Worm (Caenorhabditis elegans) whole organism, L4 larva: Measurements from ENCODE around the gene F20G2.2.

Source experiments
- F37D6.2 ChIP-seq: sonication (generic microtip); optimal IDR thresholded peaks from 2 replicates; lab custom pipeline; 2016; ENCODE audit warnings: mild to moderate bottlenecking, missing genetic modification characterization, missing compliant biosample characterization
- T20F7.1 ChIP-seq: fragments of 200-800 bp; sonication (Bioruptor generic); optimal IDR thresholded peaks from 2 replicates; lab custom pipeline; 2018; ENCODE audit warnings: mild to moderate bottlenecking, missing genetic modification characterization, missing compliant biosample characterization
- T26A8.4 ChIP-seq: fragments of 200-800 bp; sonication (Bioruptor generic); IDR thresholded peaks from 2 replicates; pipeline ENCODE4 v1.3.6; 2022; ENCODE audit warnings: missing genetic modification characterization, missing compliant biosample characterization
- Y5F2A.4 ChIP-seq: fragments of 200-800 bp; sonication (Bioruptor generic); optimal IDR thresholded peaks from 2 replicates; lab custom pipeline; 2018; ENCODE audit warnings: mild to moderate bottlenecking, missing genetic modification characterization, missing compliant biosample characterization
- Y75B8A.6 ChIP-seq: fragments of 200-800 bp; sonication (Bioruptor generic); IDR thresholded peaks from 2 replicates; pipeline ENCODE4 v1.3.6; 2022; ENCODE audit warnings: missing genetic modification reagents, missing genetic modification characterization, missing compliant biosample characterization
- ZK546.5 ChIP-seq, 2 experiments: sonication (generic microtip); optimal IDR thresholded peaks; 2 replicates each; lab custom pipeline; 2017; ENCODE audit warnings: missing biosample characterization in 2 of 2, missing genetic modification characterization in 2 of 2
- aha-1 ChIP-seq: fragments of 150-350 bp; peaks from one replicate; lab custom pipeline; 2014; ENCODE audit warnings: missing biosample characterization, missing genetic modification characterization
- ceh-20 ChIP-seq: fragments of 200-800 bp; sonication (Bioruptor generic); IDR thresholded peaks from 2 replicates; pipeline ENCODE4 v1.3.6; 2022; ENCODE audit warnings: missing genetic modification reagents, missing genetic modification characterization, missing compliant biosample characterization
- ceh-62 ChIP-seq: sonication (generic microtip); optimal IDR thresholded peaks from 2 replicates; lab custom pipeline; 2017; ENCODE audit warnings: missing biosample characterization, missing genetic modification characterization
- cey-2 ChIP-seq: sonication (generic microtip); optimal IDR thresholded peaks from 3 replicates; lab custom pipeline; 2017; ENCODE audit warnings: missing genetic modification characterization, mild to moderate bottlenecking, missing compliant biosample characterization, antibody characterized with exemption, borderline replicate concordance; ENCODE audit not compliant: insufficient read depth
- daf-8 ChIP-seq: fragments of 200-800 bp; sonication (Bioruptor generic); IDR thresholded peaks from 2 replicates; pipeline ENCODE4 v1.3.6; 2022; ENCODE audit warnings: missing genetic modification characterization, missing compliant biosample characterization
- dmd-6 ChIP-seq: fragments of 200-800 bp; sonication (Bioruptor generic); IDR thresholded peaks from 2 replicates; pipeline ENCODE4 v1.3.6; 2022; ENCODE audit warnings: missing genetic modification reagents, missing genetic modification characterization, missing compliant biosample characterization
- dmd-9 ChIP-seq: fragments of 200-800 bp; sonication (Bioruptor generic); IDR thresholded peaks from 2 replicates; pipeline ENCODE4 v1.3.6; 2022; ENCODE audit warnings: missing genetic modification reagents, missing genetic modification characterization, missing compliant biosample characterization
- dpl-1 ChIP-seq: fragments of 150-350 bp; optimal IDR thresholded peaks from 2 replicates; lab custom pipeline; 2014; ENCODE audit warnings: missing biosample characterization, missing genetic modification reagents, missing genetic modification characterization
- dve-1 ChIP-seq: sonication (generic microtip); optimal IDR thresholded peaks from 2 replicates; lab custom pipeline; 2017; ENCODE audit warnings: antibody characterized with exemption, mild to moderate bottlenecking, missing genetic modification characterization, missing compliant biosample characterization; ENCODE audit not compliant: insufficient read depth
- egl-27 ChIP-seq: sonication (generic microtip); optimal IDR thresholded peaks from 3 replicates; lab custom pipeline; 2017; ENCODE audit warnings: missing biosample characterization, missing genetic modification reagents, missing genetic modification characterization
- fkh-10 ChIP-seq: fragments of 150-350 bp; optimal IDR thresholded peaks from 2 replicates; lab custom pipeline; 2014; ENCODE audit warnings: missing biosample characterization, missing genetic modification reagents, missing genetic modification characterization
- fos-1 ChIP-seq: fragments of 150-350 bp; optimal IDR thresholded peaks from 2 replicates; lab custom pipeline; 2014; ENCODE audit warnings: missing biosample characterization, missing genetic modification characterization
- gei-8 ChIP-seq: fragments of 200-800 bp; sonication (Bioruptor generic); optimal IDR thresholded peaks from 2 replicates; lab custom pipeline; 2018; ENCODE audit warnings: mild to moderate bottlenecking, missing genetic modification characterization, missing compliant biosample characterization
- hlh-30 ChIP-seq: sonication (generic microtip); optimal IDR thresholded peaks from 2 replicates; lab custom pipeline; 2017; ENCODE audit warnings: antibody characterized with exemption, mild to moderate bottlenecking, missing genetic modification characterization, missing compliant biosample characterization; ENCODE audit not compliant: insufficient read depth
- hmg-1.1 ChIP-seq: fragments of 200-800 bp; sonication (Bioruptor generic); IDR thresholded peaks from 2 replicates; pipeline ENCODE4 v1.3.6; 2022; ENCODE audit warnings: missing genetic modification reagents, missing genetic modification characterization, missing compliant biosample characterization
- lin-38 ChIP-seq: fragments of 200-800 bp; sonication (Bioruptor generic); IDR thresholded peaks from 2 replicates; pipeline ENCODE4 v1.3.6; 2022; ENCODE audit warnings: missing genetic modification reagents, missing genetic modification characterization, missing compliant biosample characterization
- lsy-2 ChIP-seq, 2 experiments: fragments of 150-350 bp in 1 of 2; sonication (generic microtip) in 1 of 2; optimal IDR thresholded peaks; 2 replicates each; lab custom pipeline; 2014 to 2017; ENCODE audit warnings: missing biosample characterization in 2 of 2, missing genetic modification characterization in 2 of 2
- mdl-1 ChIP-seq, 2 experiments: fragments of 150-350 bp in 1 of 2; sonication (generic microtip) in 1 of 2; optimal IDR thresholded peaks; 2 replicates each; lab custom pipeline; 2014 to 2017; ENCODE audit warnings: missing biosample characterization in 2 of 2, missing genetic modification characterization in 2 of 2
- mdt-29 ChIP-seq: fragments of 200-800 bp; sonication (Bioruptor generic); IDR thresholded peaks from 2 replicates; pipeline ENCODE4 v1.3.6; 2022; ENCODE audit warnings: missing genetic modification reagents, missing genetic modification characterization, missing compliant biosample characterization
- mep-1 ChIP-seq: fragments of 150-350 bp; sonication (generic microtip); optimal IDR thresholded peaks from 3 replicates; lab custom pipeline; 2014; ENCODE audit warnings: missing biosample characterization, missing genetic modification characterization
- mes-2 ChIP-seq: sonication (generic microtip); optimal IDR thresholded peaks from 2 replicates; lab custom pipeline; 2016; ENCODE audit warnings: missing genotype, mild to moderate bottlenecking, missing genetic modification characterization, missing compliant biosample characterization; ENCODE audit not compliant: poor library complexity, severe bottlenecking
- mxl-2 ChIP-seq: fragments of 200-800 bp; sonication (Bioruptor generic); conservative IDR thresholded peaks from 2 replicates; pipeline ENCODE4 v1.3.6; 2022; ENCODE audit warnings: missing genetic modification reagents, missing genetic modification characterization, missing compliant biosample characterization
- nhr-10 ChIP-seq: fragments of 150-350 bp; optimal IDR thresholded peaks from 2 replicates; lab custom pipeline; 2014; ENCODE audit warnings: missing biosample characterization, missing genetic modification characterization
- nhr-11 ChIP-seq: fragments of 150-350 bp; optimal IDR thresholded peaks from 2 replicates; lab custom pipeline; 2014; ENCODE audit warnings: missing biosample characterization, missing genetic modification characterization
- nhr-6 ChIP-seq: fragments of 150-350 bp; optimal IDR thresholded peaks from 2 replicates; lab custom pipeline; 2014; ENCODE audit warnings: missing biosample characterization, missing genetic modification characterization
- rbr-2 ChIP-seq: sonication (generic microtip); optimal IDR thresholded peaks from 2 replicates; lab custom pipeline; 2016; ENCODE audit warnings: missing genotype, missing genetic modification characterization, missing compliant biosample characterization
- snpc-1.2 ChIP-seq: fragments of 200-800 bp; sonication (Bioruptor generic); IDR thresholded peaks from 2 replicates; pipeline ENCODE4 v1.3.6; 2022; ENCODE audit warnings: missing genetic modification reagents, missing genetic modification characterization, missing compliant biosample characterization
- zip-11 ChIP-seq: fragments of 200-800 bp; sonication (Bioruptor generic); IDR thresholded peaks from 2 replicates; pipeline ENCODE4 v1.3.6; 2022; ENCODE audit warnings: missing genetic modification characterization, missing compliant biosample characterization

The F20G2.2 gene

DNA sequence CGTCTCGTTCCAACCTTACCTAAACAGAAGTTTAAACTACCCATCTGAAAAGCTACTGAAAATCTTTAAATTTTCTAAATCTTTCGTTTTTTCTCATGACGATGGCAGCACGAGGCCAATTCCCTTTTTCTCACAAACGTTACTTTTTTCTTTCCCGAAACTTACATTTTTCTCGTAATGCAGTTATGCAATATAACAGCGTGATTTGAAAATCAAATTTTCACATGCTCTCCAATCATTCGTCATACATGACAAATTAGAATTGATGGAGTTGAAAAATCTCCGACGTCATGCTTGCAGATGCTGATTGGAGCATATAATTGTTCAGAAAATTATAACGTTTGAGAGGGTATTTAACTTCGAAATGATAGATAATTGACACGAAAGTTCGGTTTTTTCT lies 7.5 kb upstream of the F20G2.2 start:
- TF ChIP-seq F37D6.2 (tag; lab: Kevin White, UChicago), result no peak
- no peak for TF ChIP-seq ceh-62 (tag; lab: Kevin White, UChicago)
- TF ChIP-seq nhr-11 (tag; lab: Kevin White, UChicago), result peak; percentile 56

DNA sequence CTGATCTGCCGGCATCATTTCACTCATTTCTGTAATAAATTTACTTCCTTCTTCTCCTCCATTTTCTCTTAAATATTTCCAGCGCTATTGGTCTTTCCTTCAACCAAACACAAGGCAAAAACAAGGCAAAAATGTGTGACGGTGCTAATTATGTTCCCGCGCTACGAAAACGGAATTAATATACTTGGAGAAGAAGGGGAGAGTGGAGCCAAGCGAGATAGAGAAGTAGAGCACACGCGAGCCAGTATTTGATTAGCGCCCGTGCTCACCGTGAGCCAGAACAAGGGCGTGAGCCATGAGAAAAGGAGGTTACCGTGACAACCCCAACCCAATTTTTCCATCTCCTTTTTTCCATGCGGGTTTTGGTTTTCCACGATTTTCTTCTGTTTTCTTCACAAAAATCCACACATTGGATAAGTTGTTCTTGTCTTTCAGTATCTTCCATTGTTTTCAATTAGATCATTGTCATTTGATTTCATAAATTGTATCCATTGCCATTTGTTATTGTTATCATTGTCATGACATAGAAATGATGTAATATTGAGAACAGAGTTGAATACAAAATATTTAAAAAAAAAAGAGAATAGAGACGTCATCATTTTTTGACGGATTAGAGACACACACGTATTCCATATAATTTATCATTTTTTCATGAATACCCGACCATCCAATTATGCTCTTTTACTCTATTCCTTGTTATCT lies 6.4 kb upstream of the F20G2.2 start, which contains the start of gene F20G2.6:
TSS of gene F20G2.6 (plus strand) at position 652 of the 702 bp plus-strand sequence.
- TF ChIP-seq daf-8 (GFP tag; lab: Robert Waterston, UW), result no peak
- TF ChIP-seq, all 104 proteins: peak for 0

DNA sequence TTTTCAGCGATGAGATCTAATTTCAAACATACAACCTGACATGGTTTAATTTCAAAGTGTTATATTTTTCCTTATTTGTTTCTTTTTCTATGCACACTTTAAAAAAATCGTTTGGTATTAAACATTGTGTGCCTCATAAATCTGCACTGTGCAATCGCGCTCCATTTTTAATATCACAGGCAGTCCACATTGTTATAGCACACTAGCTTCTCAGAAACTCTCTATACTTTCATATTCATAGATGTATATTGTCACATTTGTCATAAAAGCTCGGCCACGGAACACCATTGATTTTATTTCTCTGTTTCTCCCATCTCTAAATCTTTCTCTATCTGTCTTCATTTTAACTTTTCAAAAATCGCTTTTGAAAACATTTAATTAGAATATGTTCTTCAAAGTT lies 1.1 kb upstream of the F20G2.2 start:
- TF ChIP-seq mdl-1 (tag; optimal IDR thresholded peaks at IDR 0.05; lab: Kevin White, UChicago), result no peak
- peak; percentile 18 for TF ChIP-seq mep-1 (tag; lab: Kevin White, UChicago)
- peak; percentile 62 for TF ChIP-seq nhr-6 (tag; lab: Kevin White, UChicago)
- peak; percentile 35 for TF ChIP-seq hlh-30 (tag; lab: Kevin White, UChicago)
- TF ChIP-seq dmd-6 (GFP tag; lab: Robert Waterston, UW), result 0 out of 2 replicates have a peak, but pooled peaks have one; percentile 7
- peak; percentile 67 for TF ChIP-seq mes-2 (tag; lab: Kevin White, UChicago)
- 0 out of 2 replicates have a peak, but pooled peaks have one; percentile 27 for TF ChIP-seq hmg-1.1
- TF ChIP-seq lsy-2 (tag; optimal IDR thresholded peaks at IDR 0.05; lab: Kevin White, UChicago), result peak in 1 of 2 experiments; percentile 69
- TF ChIP-seq rbr-2 (tag; lab: Kevin White, UChicago), result peak; percentile 46
- TF ChIP-seq dpl-1 (GFP tag; lab: Kevin White, UChicago), result peak; percentile 7
- no peak for TF ChIP-seq cey-2 (tag; lab: Kevin White, UChicago)
- TF ChIP-seq dve-1 (tag; lab: Kevin White, UChicago), result peak; percentile 64
- no peak for TF ChIP-seq nhr-10 (tag; lab: Kevin White, UChicago)
- TF ChIP-seq T26A8.4 (GFP tag; lab: Robert Waterston, UW), result no peak
- TF ChIP-seq lin-38 (GFP tag; lab: Robert Waterston, UW), result no peak
- no peak for TF ChIP-seq mxl-2 (GFP tag; lab: Robert Waterston, UW)
- TF ChIP-seq fkh-10, result peak; percentile 8

DNA sequence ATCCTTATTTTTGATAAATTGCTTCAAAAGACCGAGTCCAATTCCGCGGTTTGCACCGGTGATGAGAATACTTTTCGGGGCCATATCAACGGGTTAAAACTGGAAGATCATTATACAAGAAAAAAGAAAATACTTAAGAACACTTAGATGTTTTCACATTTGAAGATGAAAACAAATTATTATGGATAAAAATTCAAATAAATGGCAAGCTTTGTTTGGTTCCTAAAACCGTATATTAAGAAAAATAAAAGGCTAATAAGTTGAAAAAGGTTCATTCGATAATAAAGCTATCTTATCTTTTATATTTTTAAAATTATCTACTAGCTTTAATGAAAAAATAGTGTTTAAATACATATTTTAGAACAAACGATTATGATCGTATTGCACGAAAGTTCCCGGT lies 2.7 kb downstream of the F20G2.2 start, which contains the start of gene F20G2.1:
TSS of gene F20G2.1 (minus strand) at position 101 of the 400 bp plus-strand sequence.
- no peak for TF ChIP-seq egl-27 (tag; lab: Kevin White, UChicago)
- no peak for TF ChIP-seq fkh-10
- no peak for TF ChIP-seq fos-1 (tag; lab: Kevin White, UChicago)
- no peak for TF ChIP-seq dmd-9 (GFP tag; lab: Robert Waterston, UW)
- no peak for TF ChIP-seq snpc-1.2 (GFP tag; lab: Robert Waterston, UW)
- no peak for TF ChIP-seq zip-11 (GFP tag; lab: Robert Waterston, UW)
- TF ChIP-seq hlh-30 (tag; lab: Kevin White, UChicago), result no peak
- no peak for TF ChIP-seq mdt-29
- no peak for TF ChIP-seq gei-8
- no peak for TF ChIP-seq T26A8.4 (GFP tag; lab: Robert Waterston, UW)
- TF ChIP-seq Y75B8A.6 (GFP tag; lab: Robert Waterston, UW), result no peak
- no peak for TF ChIP-seq ceh-20 (GFP tag; lab: Robert Waterston, UW)
- no peak for TF ChIP-seq ZK546.5 (tag; optimal IDR thresholded peaks at IDR 0.05; lab: Kevin White, UChicago)
- no peak for TF ChIP-seq aha-1
- TF ChIP-seq nhr-6 (tag; lab: Kevin White, UChicago), result no peak
- TF ChIP-seq Y5F2A.4, result no peak
- no peak for TF ChIP-seq T20F7.1 (GFP tag; lab: Kevin White, UChicago)
- no peak for TF ChIP-seq daf-8 (GFP tag; lab: Robert Waterston, UW)
